Worm (Caenorhabditis elegans): ENCODE data around the gene ceh-92.

Gene ceh-92

ce11 chrIII:11565602-11566001, 15.8 kb upstream of the ceh-92 start, which contains the start of gene Y66D12A.10 (continued):
- TF ChIP-seq egl-44 (GFP tag; IDR thresholded peaks at IDR 0.05) (no peak), attf-3 (GFP tag; conservative IDR thresholded peaks at IDR 0.05) (no peak), tbx-9 (tag; optimal IDR thresholded peaks at IDR 0.05; ENCODE audit: borderline replicate concordance) (no peak), F37B4.10 (GFP tag; IDR thresholded peaks at IDR 0.05) (no peak), F52B5.7 (tag; optimal IDR thresholded peaks at IDR 0.05) (no peak), B0336.3 (GFP tag; IDR thresholded peaks at IDR 0.05) (no peak)

- TF ChIP-seq nhr-179 (tag; optimal IDR thresholded peaks at IDR 0.05) (no peak), Y79H2A.3 (GFP tag; conservative IDR thresholded peaks at IDR 0.05) (no peak), dpl-1 (GFP tag; optimal IDR thresholded peaks at IDR 0.05) (no peak), rcor-1 (GFP tag; IDR thresholded peaks at IDR 0.05) (no peak), cebp-2 (GFP tag; IDR thresholded peaks at IDR 0.05) (no peak)
Measured at ce11 chrIII:11567837-11568236, 13.6 kb upstream of the ceh-92 start, which contains the start of gene psme-3. TSS of gene psme-3 (plus strand) at chrIII:11568137.

ce11 chrIII:11573921-11574320, 7.5 kb upstream of the ceh-92 start, which contains the start of gene Y66D12A.8:
TSS of gene Y66D12A.8 (plus strand) at chrIII:11574221.
- TF ChIP-seq ccch-3 (GFP tag; optimal IDR thresholded peaks at IDR 0.05) (no peak), ztf-18 (tag; optimal IDR thresholded peaks at IDR 0.05) (no peak), ztf-22 (GFP tag; optimal IDR thresholded peaks at IDR 0.05) (no peak), madf-10 (tag; optimal IDR thresholded peaks at IDR 0.05) (no peak), chd-7 (tag; optimal IDR thresholded peaks at IDR 0.05) (no peak), lag-1 (GFP tag; IDR thresholded peaks at IDR 0.05) (no peak), tlf-1 (GFP tag; optimal IDR thresholded peaks at IDR 0.05) (no peak), madf-3 (GFP tag; IDR thresholded peaks at IDR 0.05) (no peak), hlh-12 (tag; optimal IDR thresholded peaks at IDR 0.05) (no peak), athp-1 (tag; optimal IDR thresholded peaks at IDR 0.05) (no peak), ceh-40 (GFP tag; IDR thresholded peaks at IDR 0.05) (no peak), bed-2 (GFP tag; IDR thresholded peaks at IDR 0.05) (no peak), fkh-3 (tag; optimal IDR thresholded peaks at IDR 0.05) (no peak), sdz-38 (tag; optimal IDR thresholded peaks at IDR 0.05) (no peak), K12H6.12 (tag; optimal IDR thresholded peaks at IDR 0.05) (no peak), attf-5 (GFP tag; optimal IDR thresholded peaks at IDR 0.05) (no peak), C17E4.6 (GFP tag; IDR thresholded peaks at IDR 0.05) (no peak), rec-8 (tag; optimal IDR thresholded peaks at IDR 0.05) (no peak), ets-4 (GFP tag; optimal IDR thresholded peaks at IDR 0.05) (no peak), ama-1 (optimal IDR thresholded peaks at IDR 0.05) (no peak), ama-1 (GFP tag; optimal IDR thresholded peaks at IDR 0.05) (no peak)

- TF ChIP-seq zfh-2 (GFP tag; conservative IDR thresholded peaks at IDR 0.05) (peak; percentile 80), B0336.3 (GFP tag; IDR thresholded peaks at IDR 0.05) (peak; percentile 22; the same call in 1 of the 2 replicates), mel-28 (tag; optimal IDR thresholded peaks at IDR 0.05; ENCODE audit: borderline replicate concordance) (no peak), hsf-1 (GFP tag; IDR thresholded peaks at IDR 0.05) (peak; percentile 45; the same call in 1 of the 2 replicates), hrde-1 (tag; optimal IDR thresholded peaks at IDR 0.05; ENCODE audit: borderline replicate concordance) (no peak), nfyb-1 (GFP tag; IDR thresholded peaks at IDR 0.05) (0 out of 2 replicates have a peak, but pooled peaks have one; percentile 18), Y67H2A.10 (GFP tag; conservative IDR thresholded peaks at IDR 0.05) (no peak), lin-26 (GFP tag; IDR thresholded peaks at IDR 0.05) (no peak), zim-3 (tag; optimal IDR thresholded peaks at IDR 0.05) (no peak), mes-4 (tag; optimal IDR thresholded peaks at IDR 0.05) (no peak), F39B2.1 (GFP tag; IDR thresholded peaks at IDR 0.05) (no peak)
Measured at ce11 chrIII:11579380-11579779, 2.0 kb upstream of the ceh-92 start.

Data from whole organism, young adult.